Comparison of ENCODE assay signal across 1 worm cellular context in the genomic region with DNA sequence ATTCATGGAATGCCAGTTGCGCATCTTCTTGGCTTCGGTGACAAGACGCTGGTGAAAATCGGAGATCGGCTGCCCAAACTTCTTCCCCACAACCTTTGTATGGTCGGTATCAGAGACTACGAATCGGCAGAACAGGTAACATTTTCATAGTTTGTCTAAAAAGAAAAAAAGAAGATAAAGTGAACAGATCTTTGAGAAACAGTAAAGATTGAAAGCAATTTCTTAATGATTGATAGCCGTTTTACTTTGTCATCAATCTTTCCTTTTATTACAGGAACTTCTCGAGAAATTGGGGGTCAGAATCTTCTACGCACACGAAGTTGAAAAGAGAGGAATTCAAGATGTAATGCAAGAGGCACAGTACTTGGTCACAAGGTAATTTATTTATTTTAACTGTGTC.
TF ChIP-seq lines count a peak whose summit lies in the region.

No protein-coding gene starts in this region.

TF ChIP-seq in whole organism, L1 larva, 84 proteins besides CTCF, POLR2A, EP300 and RAD21 (continued from another document):
- TF ChIP-seq unc-62 (GFP tag; optimal IDR thresholded peaks at IDR 0.05; lab: Kevin White, UChicago) (no peak), nhr-71 (tag; optimal IDR thresholded peaks at IDR 0.05; lab: Kevin White, UChicago) (peak; percentile 15), unc-130 (tag; optimal IDR thresholded peaks at IDR 0.05; lab: Kevin White, UChicago) (no peak), aha-1 (tag; optimal IDR thresholded peaks at IDR 0.05; lab: Kevin White, UChicago) (no peak), nhr-19 (GFP tag; conservative IDR thresholded peaks at IDR 0.05; lab: Robert Waterston, UW) (no peak; the same call in 1 of the 2 replicates), efl-1 (optimal IDR thresholded peaks at IDR 0.05; lab: Kevin White, UChicago) (no peak), efl-1 (GFP tag; optimal IDR thresholded peaks at IDR 0.05 in 1 of 2; lab: Kevin White, UChicago) (no peak), nhr-237 (tag; optimal IDR thresholded peaks at IDR 0.05; lab: Kevin White, UChicago) (no peak), nhr-11 (tag; optimal IDR thresholded peaks at IDR 0.05; lab: Kevin White, UChicago) (no peak), mdl-1 (tag; optimal IDR thresholded peaks at IDR 0.05; lab: Kevin White, UChicago) (no peak), lin-14 (GFP tag; optimal IDR thresholded peaks at IDR 0.05; lab: Kevin White, UChicago) (peak; percentile 17), nhr-90 (tag; optimal IDR thresholded peaks at IDR 0.05; lab: Kevin White, UChicago; ENCODE audit: poor library complexity) (peak; percentile 28), mef-2 (tag; optimal IDR thresholded peaks at IDR 0.05; lab: Kevin White, UChicago) (no peak), egl-27 (tag; optimal IDR thresholded peaks at IDR 0.05; lab: Kevin White, UChicago) (no peak), nhr-28 (tag; optimal IDR thresholded peaks at IDR 0.05; lab: Kevin White, UChicago) (no peak), blmp-1 (tag; optimal IDR thresholded peaks at IDR 0.05; lab: Kevin White, UChicago) (peak; percentile 14), mep-1 (tag; optimal IDR thresholded peaks at IDR 0.05; lab: Kevin White, UChicago) (no peak), irx-1 (tag; optimal IDR thresholded peaks at IDR 0.05; lab: Kevin White, UChicago) (no peak), fkh-4 (tag; optimal IDR thresholded peaks at IDR 0.05; lab: Kevin White, UChicago; ENCODE audit: borderline replicate concordance) (no peak), zag-1 (tag; optimal IDR thresholded peaks at IDR 0.05; lab: Kevin White, UChicago) (no peak)
